Worm (Caenorhabditis elegans) whole organism, L1 larva: Measurements from ENCODE around the gene C06E4.3.

Source experiments
- elt-3 ChIP-seq, 6 experiments: fragments of 150-350 bp in 1 of 6; sonication (generic microtip); optimal IDR thresholded peaks; 2 replicates each; lab custom pipeline; 2017 to 2018; ENCODE audit warnings: missing biosample characterization in 6 of 6, missing genetic modification characterization in 6 of 6, inconsistent platforms in 1 of 6
- nhr-20 ChIP-seq: sonication (generic microtip); optimal IDR thresholded peaks from 2 replicates; lab custom pipeline; 2016; ENCODE audit warnings: mild to moderate bottlenecking, missing genetic modification characterization, missing compliant biosample characterization
- nhr-76 ChIP-seq: sonication (generic microtip); optimal IDR thresholded peaks from 2 replicates; lab custom pipeline; 2017; ENCODE audit warnings: missing biosample characterization, missing genetic modification characterization
- unc-30 ChIP-seq: sonication (generic microtip); optimal IDR thresholded peaks from 2 replicates; lab custom pipeline; 2017; ENCODE audit warnings: missing biosample characterization, missing genetic modification characterization
- unc-62 ChIP-seq: fragments of 150-350 bp; optimal IDR thresholded peaks from 2 replicates; lab custom pipeline; 2014; ENCODE audit warnings: missing biosample characterization, missing genetic modification reagents, missing genetic modification characterization
- unc-86 ChIP-seq: sonication (generic microtip); optimal IDR thresholded peaks from 2 replicates; lab custom pipeline; 2016; ENCODE audit warnings: missing genetic modification characterization, missing compliant biosample characterization

- no peak for TF ChIP-seq elt-3 (tag; optimal IDR thresholded peaks at IDR 0.05; lab: Kevin White, UChicago)
- no peak for TF ChIP-seq unc-62 (GFP tag; lab: Kevin White, UChicago)
- no peak for TF ChIP-seq unc-86 (tag; lab: Kevin White, UChicago)
- TF ChIP-seq unc-30 (tag; lab: Kevin White, UChicago) = no peak
- TF ChIP-seq nhr-20 (tag; lab: Kevin White, UChicago) = peak; percentile 11
- TF ChIP-seq nhr-76 = no peak
Measured at ce11 chrIV:7309678-7310077, 49.0 kb downstream of the C06E4.3 start.
